Fruit fly (Drosophila melanogaster): ENCODE measurements around the gene knk.

knk gene

dm6 chr3R:10139649-10140598 lies 14.5 kb upstream of the knk start, which contains the start of gene tws (continued):
- TF ChIP-seq E2f1 (GFP tag; IDR thresholded peaks at IDR 0.05) (0 out of 2 replicates have a peak, but pooled peaks have one; percentile 26), ase (GFP tag; IDR thresholded peaks at IDR 0.05) (no peak), CG12104 (GFP tag; optimal IDR thresholded peaks at IDR 0.05) (peak; percentile 12), cato (GFP tag; optimal IDR thresholded peaks at IDR 0.05; ENCODE audit: borderline replicate concordance) (no peak), sqz (GFP tag; optimal IDR thresholded peaks at IDR 0.05) (no peak), CG11093 (GFP tag; IDR thresholded peaks at IDR 0.05) (no peak), vvl (GFP tag; IDR thresholded peaks at IDR 0.05) (peak; percentile 87), nerfin-1 (tag; optimal IDR thresholded peaks at IDR 0.05) (no peak), z (GFP tag; IDR thresholded peaks at IDR 0.05) (no peak), Trl (optimal IDR thresholded peaks at IDR 0.05) (peak; percentile 82 to 92), Trl (GFP tag; optimal IDR thresholded peaks at IDR 0.05) (no peak), Dek (tag; optimal IDR thresholded peaks at IDR 0.05) (peak; percentile 56), Hr39 (optimal IDR thresholded peaks at IDR 0.05) (no peak), Hand (GFP tag; optimal IDR thresholded peaks at IDR 0.05) (peak; percentile 46), lola (GFP tag; optimal IDR thresholded peaks at IDR 0.05) (peak in 1 of 3 experiments; percentile 47), CG13296 (GFP tag; optimal IDR thresholded peaks at IDR 0.05) (peak; percentile 10), gcm (GFP tag; optimal IDR thresholded peaks at IDR 0.05) (peak; percentile 18), CG17829 (tag; optimal IDR thresholded peaks at IDR 0.05) (peak; percentile 22), ssp (GFP tag; IDR thresholded peaks at IDR 0.05) (no peak), Meics (GFP tag; optimal IDR thresholded peaks at IDR 0.05) (peak; percentile 56), tgo (GFP tag; IDR thresholded peaks at IDR 0.05) (peak; percentile 49; the same call in 2 of the 3 replicates), fd96Cb (tag; optimal IDR thresholded peaks at IDR 0.05) (peak; percentile 19), CkIIα-i1 (GFP tag; IDR thresholded peaks at IDR 0.05) (no peak), CG4617 (GFP tag; optimal IDR thresholded peaks at IDR 0.05; ENCODE audit: borderline replicate concordance) (no peak), CG15696 (tag; optimal IDR thresholded peaks at IDR 0.05) (peak; percentile 0), CG6654 (GFP tag; optimal IDR thresholded peaks at IDR 0.05) (no peak), D19A (tag; optimal IDR thresholded peaks at IDR 0.05) (peak; percentile 28), CG7556 (GFP tag; optimal IDR thresholded peaks at IDR 0.05) (peak; percentile 76), CG1603 (tag; optimal IDR thresholded peaks at IDR 0.05) (peak; percentile 72), CG4328 (GFP tag; optimal IDR thresholded peaks at IDR 0.05) (no peak), CG11560 (tag; IDR thresholded peaks at IDR 0.05) (no peak), CG6683 (GFP tag; optimal IDR thresholded peaks at IDR 0.05) (no peak), Optix (GFP tag; IDR thresholded peaks at IDR 0.05) (no peak), CG5953 (GFP tag; IDR thresholded peaks at IDR 0.05) (no peak), jigr1 (GFP tag; IDR thresholded peaks at IDR 0.05) (no peak), CG14667 (GFP tag; IDR thresholded peaks at IDR 0.05) (no peak), grau (tag; optimal IDR thresholded peaks at IDR 0.05) (peak; percentile 59), da (GFP tag; optimal IDR thresholded peaks at IDR 0.05) (no peak), MTF-1 (GFP tag; optimal IDR thresholded peaks at IDR 0.05; ENCODE audit: borderline replicate concordance) (peak; percentile 48), Ravus (GFP tag; IDR thresholded peaks at IDR 0.05) (no peak), CG30431 (GFP tag; optimal IDR thresholded peaks at IDR 0.05) (peak; percentile 9), CG7987 (GFP tag; optimal IDR thresholded peaks at IDR 0.05) (peak; percentile 67), CG12769 (tag; optimal IDR thresholded peaks at IDR 0.05) (peak; percentile 83), Mad (GFP tag; optimal IDR thresholded peaks at IDR 0.05) (peak; percentile 16), crol (GFP tag; IDR thresholded peaks at IDR 0.05) (no peak), Spps (tag; optimal IDR thresholded peaks at IDR 0.05) (no peak), Blimp-1 (GFP tag; optimal IDR thresholded peaks at IDR 0.05) (peak; percentile 32), NFAT (GFP tag; IDR thresholded peaks at IDR 0.05) (peak; percentile 53; the same call in 1 of the 2 replicates), CG10267 (tag; optimal IDR thresholded peaks at IDR 0.05) (peak; percentile 27)

Data from whole organism, embryonic.